Worm (Caenorhabditis elegans) whole organism, L1 larva: ENCODE results near the gene sre-43.

Source experiments
- C34B4.2 ChIP-seq: sonication (generic microtip); optimal IDR thresholded peaks from 2 replicates; lab custom pipeline; 2017; ENCODE audit warnings: mild to moderate bottlenecking, missing genetic modification characterization, missing compliant biosample characterization
- F16B12.6 ChIP-seq: fragments of 150-350 bp; optimal IDR thresholded peaks from 2 replicates; lab custom pipeline; 2014; ENCODE audit warnings: missing biosample characterization, missing genetic modification characterization
- Y116A8C.19 ChIP-seq: sonication (generic microtip); optimal IDR thresholded peaks from 2 replicates; lab custom pipeline; 2016; ENCODE audit warnings: missing compliant biosample characterization, missing genetic modification characterization, borderline replicate concordance
- aha-1 ChIP-seq: fragments of 150-350 bp; optimal IDR thresholded peaks from 2 replicates; lab custom pipeline; 2014; ENCODE audit warnings: missing biosample characterization, missing genetic modification characterization
- ama-1 ChIP-seq: fragments of 150-350 bp; optimal IDR thresholded peaks from 2 replicates; lab custom pipeline; 2014
- ceh-63 ChIP-seq: fragments of 200-800 bp; sonication (Bioruptor generic); optimal IDR thresholded peaks from 2 replicates; lab custom pipeline; 2018; ENCODE audit warnings: mild to moderate bottlenecking, missing genetic modification characterization, missing compliant biosample characterization
- ceh-82 ChIP-seq, 3 experiments: fragments of 150-350 bp in 1 of 3; sonication (generic microtip) in 2 of 3; optimal IDR thresholded peaks; 2 replicates each; lab custom pipeline; 2014 to 2017; ENCODE audit warnings: missing biosample characterization in 3 of 3, missing genetic modification characterization in 3 of 3
- ceh-88 ChIP-seq: fragments of 200-800 bp; sonication (Bioruptor generic); IDR thresholded peaks from 2 replicates; pipeline ENCODE4 v1.3.6; 2022; ENCODE audit warnings: missing genetic modification characterization, missing compliant biosample characterization
- ceh-90 ChIP-seq: sonication (generic microtip); optimal IDR thresholded peaks from 2 replicates; lab custom pipeline; 2016; ENCODE audit warnings: missing genetic modification characterization, missing compliant biosample characterization
- ces-1 ChIP-seq: fragments of 150-350 bp; optimal IDR thresholded peaks from 2 replicates; lab custom pipeline; 2014; ENCODE audit warnings: missing biosample characterization, missing genetic modification reagents, missing genetic modification characterization
- efl-1 ChIP-seq, 4 experiments: fragments of 150-350 bp; optimal IDR thresholded peaks in 3 of 4; peaks in 1 of 4; 1 replicate in 1 of 4; 2 replicates in 3 of 4; lab custom pipeline; 2014; ENCODE audit warnings: missing biosample characterization in 2 of 4, missing genetic modification characterization in 2 of 4, missing genetic modification reagents in 2 of 4
- efl-3 ChIP-seq: fragments of 200-800 bp; sonication (Bioruptor generic); optimal IDR thresholded peaks from 2 replicates; lab custom pipeline; 2018; ENCODE audit warnings: mild to moderate bottlenecking, missing genetic modification characterization, missing compliant biosample characterization
- egl-13 ChIP-seq: sonication (generic microtip); optimal IDR thresholded peaks from 2 replicates; lab custom pipeline; 2016; ENCODE audit warnings: missing genotype, missing genetic modification reagents, missing genetic modification characterization, missing compliant biosample characterization
- egl-27 ChIP-seq, 2 experiments: fragments of 150-350 bp in 1 of 2; sonication (generic microtip); optimal IDR thresholded peaks; 3 replicates each; lab custom pipeline; 2017 to 2018; ENCODE audit warnings: missing biosample characterization in 2 of 2, missing genetic modification characterization in 2 of 2, missing genetic modification reagents in 2 of 2
- elt-2 ChIP-seq: sonication (generic microtip); optimal IDR thresholded peaks from 2 replicates; lab custom pipeline; 2016; ENCODE audit warnings: missing genetic modification characterization, mild to moderate bottlenecking, inconsistent platforms, missing compliant biosample characterization, missing genetic modification reagents
- fos-1 ChIP-seq: fragments of 150-350 bp; optimal IDR thresholded peaks from 2 replicates; lab custom pipeline; 2014; ENCODE audit warnings: missing biosample characterization, missing genetic modification characterization
- grh-1 ChIP-seq: fragments of 200-800 bp; sonication (Bioruptor generic); IDR thresholded peaks from 2 replicates; pipeline ENCODE4 v1.3.6; 2022; ENCODE audit warnings: missing genetic modification reagents, missing genetic modification characterization, missing compliant biosample characterization
- hlh-17 ChIP-seq: fragments of 200-800 bp; sonication (Bioruptor generic); optimal IDR thresholded peaks from 2 replicates; lab custom pipeline; 2018; ENCODE audit warnings: missing genetic modification characterization, mild to moderate bottlenecking, missing compliant biosample characterization, moderate library complexity, borderline replicate concordance
- hlh-4 ChIP-seq: sonication (generic microtip); optimal IDR thresholded peaks from 2 replicates; lab custom pipeline; 2016; ENCODE audit warnings: mild to moderate bottlenecking, missing genetic modification characterization, missing compliant biosample characterization
- hpl-2 ChIP-seq: fragments of 150-350 bp; optimal IDR thresholded peaks from 2 replicates; lab custom pipeline; 2014; ENCODE audit warnings: missing biosample characterization, missing genetic modification reagents, missing genetic modification characterization
- irx-1 ChIP-seq: sonication (generic microtip); optimal IDR thresholded peaks from 2 replicates; lab custom pipeline; 2016; ENCODE audit warnings: missing genetic modification characterization, missing compliant biosample characterization
- isw-1 ChIP-seq: fragments of 200-800 bp; sonication (Bioruptor generic); IDR thresholded peaks from 2 replicates; pipeline ENCODE4 v1.3.6; 2022; ENCODE audit warnings: missing genetic modification characterization, missing compliant biosample characterization
- jun-1 ChIP-seq: fragments of 150-350 bp; optimal IDR thresholded peaks from 2 replicates; lab custom pipeline; 2014; ENCODE audit warnings: missing biosample characterization, missing genetic modification reagents, missing genetic modification characterization
- lin-35 ChIP-seq, 2 experiments: fragments of 150-350 bp; optimal IDR thresholded peaks; 2 replicates each; lab custom pipeline; 2014; ENCODE audit warnings: missing biosample characterization in 2 of 2, missing genetic modification characterization in 2 of 2, missing genetic modification reagents in 2 of 2
- lir-3 ChIP-seq: sonication (generic microtip); optimal IDR thresholded peaks from 2 replicates; lab custom pipeline; 2016; ENCODE audit warnings: mild to moderate bottlenecking, missing genetic modification characterization, moderate library complexity, missing compliant biosample characterization; ENCODE audit not compliant: poor library complexity
- lsy-2 ChIP-seq, 2 experiments: fragments of 150-350 bp; optimal IDR thresholded peaks; 2 replicates each; lab custom pipeline; 2014; ENCODE audit warnings: missing biosample characterization in 2 of 2, missing genetic modification characterization in 2 of 2
- mdl-1 ChIP-seq, 2 experiments: fragments of 150-350 bp; optimal IDR thresholded peaks; 2 replicates each; lab custom pipeline; 2014 to 2017; ENCODE audit warnings: missing biosample characterization in 2 of 2, missing genetic modification characterization in 2 of 2, inconsistent platforms in 1 of 2
- mep-1 ChIP-seq: fragments of 150-350 bp; optimal IDR thresholded peaks from 2 replicates; lab custom pipeline; 2014; ENCODE audit warnings: missing biosample characterization, missing genetic modification characterization
- nhr-11 ChIP-seq: fragments of 150-350 bp; optimal IDR thresholded peaks from 2 replicates; lab custom pipeline; 2014; ENCODE audit warnings: missing biosample characterization, missing genetic modification characterization
- nhr-19 ChIP-seq: fragments of 200-800 bp; sonication (Bioruptor generic); conservative IDR thresholded peaks from 2 replicates; pipeline ENCODE4 v1.3.6; 2022; ENCODE audit warnings: missing genetic modification characterization, missing compliant biosample characterization
- nhr-237 ChIP-seq: fragments of 150-350 bp; optimal IDR thresholded peaks from 2 replicates; lab custom pipeline; 2014; ENCODE audit warnings: missing biosample characterization, missing genetic modification characterization
- nhr-28 ChIP-seq: fragments of 150-350 bp; optimal IDR thresholded peaks from 2 replicates; lab custom pipeline; 2014; ENCODE audit warnings: missing biosample characterization, missing genetic modification characterization
- nhr-47 ChIP-seq: sonication (generic microtip); optimal IDR thresholded peaks from 2 replicates; lab custom pipeline; 2016; ENCODE audit warnings: mild to moderate bottlenecking, missing genetic modification characterization, moderate library complexity, missing compliant biosample characterization
- nhr-77 ChIP-seq: fragments of 150-350 bp; optimal IDR thresholded peaks from 2 replicates; lab custom pipeline; 2014; ENCODE audit warnings: missing biosample characterization, missing genetic modification characterization
- nhr-84 ChIP-seq: sonication (generic microtip); optimal IDR thresholded peaks from 2 replicates; lab custom pipeline; 2017; ENCODE audit warnings: missing biosample characterization, missing genetic modification characterization
- nhr-85 ChIP-seq: sonication (generic microtip); peaks from one replicate; lab custom pipeline; 2016; ENCODE audit warnings: missing genetic modification characterization, inconsistent platforms, missing compliant biosample characterization
- nhr-90 ChIP-seq: sonication (generic microtip); optimal IDR thresholded peaks from 2 replicates; lab custom pipeline; 2016; ENCODE audit warnings: mild to moderate bottlenecking, missing genetic modification characterization, missing compliant biosample characterization; ENCODE audit not compliant: poor library complexity
- pag-3 ChIP-seq: sonication (generic microtip); optimal IDR thresholded peaks from 2 replicates; lab custom pipeline; 2017; ENCODE audit warnings: missing genetic modification characterization, mild to moderate bottlenecking, missing compliant biosample characterization, antibody characterized with exemption, borderline replicate concordance; ENCODE audit not compliant: insufficient read depth
- rnt-1 ChIP-seq: sonication (generic microtip); optimal IDR thresholded peaks from 2 replicates; lab custom pipeline; 2016; ENCODE audit warnings: mild to moderate bottlenecking, missing genetic modification characterization, moderate library complexity, missing compliant biosample characterization
- skn-1 ChIP-seq: fragments of 150-350 bp; optimal IDR thresholded peaks from 2 replicates; lab custom pipeline; 2014; ENCODE audit warnings: missing biosample characterization, missing genetic modification characterization
- snpc-4 ChIP-seq: fragments of 150-350 bp; optimal IDR thresholded peaks from 2 replicates; lab custom pipeline; 2014; ENCODE audit warnings: missing biosample characterization, missing genetic modification characterization
- sox-4 ChIP-seq: sonication (generic microtip); optimal IDR thresholded peaks from 2 replicates; lab custom pipeline; 2016; ENCODE audit warnings: missing genetic modification characterization, missing compliant biosample characterization
- sptf-1 ChIP-seq: fragments of 150-350 bp; optimal IDR thresholded peaks from 2 replicates; lab custom pipeline; 2014; ENCODE audit warnings: missing biosample characterization, missing genetic modification characterization
- sup-37 ChIP-seq: fragments of 200-800 bp; sonication (Bioruptor generic); optimal IDR thresholded peaks from 2 replicates; lab custom pipeline; 2018; ENCODE audit warnings: mild to moderate bottlenecking, missing genetic modification characterization, missing compliant biosample characterization
- tbx-2 ChIP-seq: sonication (generic microtip); optimal IDR thresholded peaks from 2 replicates; lab custom pipeline; 2016; ENCODE audit warnings: missing genetic modification characterization, missing compliant biosample characterization
- unc-130 ChIP-seq: fragments of 150-350 bp; optimal IDR thresholded peaks from 2 replicates; lab custom pipeline; 2017; ENCODE audit warnings: missing biosample characterization, missing genetic modification characterization, inconsistent platforms
- vab-15 ChIP-seq: sonication (generic microtip); optimal IDR thresholded peaks from 2 replicates; lab custom pipeline; 2017; ENCODE audit warnings: missing genotype, mild to moderate bottlenecking, missing genetic modification characterization, missing compliant biosample characterization
- zag-1 ChIP-seq: fragments of 150-350 bp; optimal IDR thresholded peaks from 2 replicates; lab custom pipeline; 2014; ENCODE audit warnings: missing biosample characterization, missing genetic modification characterization
- zip-4 ChIP-seq: fragments of 200-800 bp; sonication (Bioruptor generic); optimal IDR thresholded peaks from 2 replicates; lab custom pipeline; 2018; ENCODE audit warnings: mild to moderate bottlenecking, missing genetic modification characterization, moderate library complexity, missing compliant biosample characterization
- ztf-11 ChIP-seq, 2 experiments: sonication (generic microtip); optimal IDR thresholded peaks; 2 replicates each; lab custom pipeline; 2016 to 2017; ENCODE audit warnings: missing genetic modification characterization in 2 of 2, missing biosample characterization in 1 of 2, missing compliant biosample characterization in 1 of 2
- ztf-4 ChIP-seq: fragments of 150-350 bp; optimal IDR thresholded peaks from 2 replicates; lab custom pipeline; 2014; ENCODE audit warnings: missing biosample characterization, missing genetic modification characterization

The sre-43 gene

DNA sequence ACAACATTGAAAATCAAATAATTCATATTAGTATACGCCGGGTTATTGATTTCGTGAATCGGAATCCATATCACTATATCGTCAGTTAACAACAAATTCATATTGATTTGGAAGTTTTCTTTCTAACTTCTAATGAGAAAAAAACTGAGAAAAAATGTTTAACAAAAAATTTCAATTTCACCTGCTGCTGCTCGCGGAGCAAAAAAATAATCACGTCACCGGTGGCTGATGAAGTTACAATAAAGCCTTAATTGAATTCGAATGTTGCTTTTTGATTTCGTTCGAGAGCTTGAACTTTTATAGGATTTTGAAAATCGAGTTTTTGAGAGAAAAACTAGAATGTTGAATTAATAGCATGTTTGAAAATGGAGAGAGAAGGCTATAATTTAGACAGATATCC, at the start of gene sre-43:
Gene sre-43, minus strand, starts transcription at position 101 of the 400 bp plus-strand sequence.
- no peak for TF ChIP-seq efl-1 (optimal IDR thresholded peaks at IDR 0.05; lab: Kevin White, UChicago)
- TF ChIP-seq efl-1 (GFP tag; optimal IDR thresholded peaks at IDR 0.05 in 1 of 2; lab: Kevin White, UChicago), result peak in 1 of 2 experiments; percentile 48
- TF ChIP-seq Y116A8C.19, result no peak

ce11 chrII:14018192-14018591, 49.3 kb upstream of the sre-43 start:
- peak; percentile 89 for TF ChIP-seq grh-1 (GFP tag; lab: Robert Waterston, UW)
- TF ChIP-seq ceh-90, result no peak
- TF ChIP-seq rnt-1 (tag; lab: Kevin White, UChicago), result peak; percentile 85
- TF ChIP-seq hlh-4 (tag; lab: Kevin White, UChicago), result peak; percentile 30
- TF ChIP-seq C34B4.2 (tag; lab: Kevin White, UChicago), result peak; percentile 5
- TF ChIP-seq nhr-77 (tag; lab: Kevin White, UChicago), result peak; percentile 86
- peak; percentile 34 for TF ChIP-seq lir-3 (tag; lab: Kevin White, UChicago)
- TF ChIP-seq nhr-84 (tag; lab: Kevin White, UChicago), result no peak
- peak; percentile 81 for TF ChIP-seq zip-4
- TF ChIP-seq ceh-88, result peak; percentile 61
- peak; percentile 98 for TF ChIP-seq nhr-90 (tag; lab: Kevin White, UChicago)
- peak; percentile 77 for TF ChIP-seq sox-4 (tag; lab: Kevin White, UChicago)
- TF ChIP-seq nhr-19, result peak; percentile 92
- TF ChIP-seq egl-13, result peak; percentile 65
- peak; percentile 23 for TF ChIP-seq unc-130 (tag; lab: Kevin White, UChicago)
- TF ChIP-seq nhr-11 (tag; lab: Kevin White, UChicago), result peak; percentile 49
- TF ChIP-seq ztf-11 (tag; optimal IDR thresholded peaks at IDR 0.05; lab: Kevin White, UChicago), result peak in 1 of 2 experiments; percentile 65
- TF ChIP-seq ceh-82 (tag; optimal IDR thresholded peaks at IDR 0.05; lab: Kevin White, UChicago), result peak; percentile 22 to 58 (median 33)
- no peak for TF ChIP-seq aha-1 (tag; lab: Kevin White, UChicago)
- TF ChIP-seq lin-35 (GFP tag; optimal IDR thresholded peaks at IDR 0.05; lab: Kevin White, UChicago), result peak; percentile 40 to 80
- TF ChIP-seq nhr-28 (tag; lab: Kevin White, UChicago), result no peak
- TF ChIP-seq mep-1 (tag; lab: Kevin White, UChicago), result peak; percentile 79
- TF ChIP-seq hpl-2 (GFP tag; lab: Kevin White, UChicago), result peak; percentile 54
- no peak for TF ChIP-seq efl-3 (GFP tag; lab: Kevin White, UChicago)
- peak; percentile 97 for TF ChIP-seq nhr-85
- TF ChIP-seq mdl-1 (tag; optimal IDR thresholded peaks at IDR 0.05; lab: Kevin White, UChicago), result peak in 1 of 2 experiments; percentile 49
- no peak for TF ChIP-seq ces-1 (GFP tag; lab: Kevin White, UChicago)
- TF ChIP-seq ama-1, result peak; percentile 97
- peak; percentile 71 for TF ChIP-seq jun-1 (tag; lab: Kevin White, UChicago)
- TF ChIP-seq hlh-17, result no peak
- TF ChIP-seq lsy-2 (tag; optimal IDR thresholded peaks at IDR 0.05; lab: Kevin White, UChicago), result peak; percentile 31 to 80
- TF ChIP-seq egl-27 (tag; optimal IDR thresholded peaks at IDR 0.05; lab: Kevin White, UChicago), result no peak
- no peak for TF ChIP-seq sptf-1 (tag; lab: Kevin White, UChicago)
- peak; percentile 49 for TF ChIP-seq isw-1 (GFP tag; lab: Robert Waterston, UW)
- TF ChIP-seq pag-3 (tag; lab: Kevin White, UChicago), result peak; percentile 54
- TF ChIP-seq snpc-4 (tag; lab: Kevin White, UChicago), result peak; percentile 100
- TF ChIP-seq tbx-2 (tag; lab: Kevin White, UChicago), result peak; percentile 80
- TF ChIP-seq zag-1 (tag; lab: Kevin White, UChicago), result no peak
- peak; percentile 93 for TF ChIP-seq nhr-47
- peak; percentile 79 for TF ChIP-seq irx-1 (tag; lab: Kevin White, UChicago)
- TF ChIP-seq nhr-237 (tag; lab: Kevin White, UChicago), result no peak
- no peak for TF ChIP-seq ceh-63 (GFP tag; lab: Kevin White, UChicago)
- no peak for TF ChIP-seq vab-15 (tag; lab: Kevin White, UChicago)
- TF ChIP-seq F16B12.6 (tag; lab: Kevin White, UChicago), result peak; percentile 3
- peak; percentile 94 for TF ChIP-seq elt-2 (tag; lab: Kevin White, UChicago)
- TF ChIP-seq fos-1 (tag; lab: Kevin White, UChicago), result peak; percentile 44
- peak; percentile 34 for TF ChIP-seq skn-1
- TF ChIP-seq sup-37, result peak; percentile 85
- peak; percentile 53 for TF ChIP-seq ztf-4 (tag; lab: Kevin White, UChicago)
